Worm (Caenorhabditis elegans) whole organism, L4/young adult: ENCODE measurements around the gene mfsd-6.
A peak's percentile ranks its signal among the peaks of the same experiment; 100 is the strongest.

ENCODE experiments used
- W03F9.2 ChIP-seq: fragments of 150-350 bp; optimal IDR thresholded peaks from 2 replicates; lab custom pipeline; 2014; ENCODE audit warnings: missing biosample characterization, missing genetic modification characterization
- dao-5 ChIP-seq: sonication (generic microtip); optimal IDR thresholded peaks from 2 replicates; lab custom pipeline; 2016; ENCODE audit warnings: missing genotype, missing genetic modification characterization, moderate library complexity, missing compliant biosample characterization
- him-1 ChIP-seq: sonication (generic microtip); optimal IDR thresholded peaks from 2 replicates; lab custom pipeline; 2016; ENCODE audit warnings: missing genotype, missing genetic modification reagents, missing genetic modification characterization, missing compliant biosample characterization

The mfsd-6 gene

ce11 chrIII:7584131-7584646 lies 5.0 kb upstream of the mfsd-6 start, which contains the start of gene cup-5:
Gene cup-5, plus strand, starts transcription at chrIII:7584181.
- TF ChIP-seq him-1 (tag; lab: Kevin White, UChicago): peak; percentile 25
- no peak for TF ChIP-seq dao-5 (tag; lab: Kevin White, UChicago)
- peak; percentile 21 for TF ChIP-seq W03F9.2 (tag; lab: Kevin White, UChicago)

ce11 chrIII:7582885-7583284 lies 3.7 kb upstream of the mfsd-6 start, which contains the start of gene R13A5.10:
Gene R13A5.10, minus strand, starts transcription at chrIII:7582985.
- TF ChIP-seq him-1 (tag; lab: Kevin White, UChicago): no peak
- TF ChIP-seq dao-5 (tag; lab: Kevin White, UChicago): no peak
- TF ChIP-seq W03F9.2 (tag; lab: Kevin White, UChicago): no peak

- TF ChIP-seq W03F9.2 (tag; lab: Kevin White, UChicago) (no peak), him-1 (tag; lab: Kevin White, UChicago) (peak; percentile 48), dao-5 (tag; lab: Kevin White, UChicago) (no peak)
Observed at ce11 chrIII:7580586-7580985, 1.4 kb upstream of the mfsd-6 start.

ce11 chrIII:7572781-7573400 lies 6.3 kb downstream of the mfsd-6 start, which contains the start of the genes rpl-9 and lpd-7:
Gene rpl-9, minus strand, starts transcription at chrIII:7572831.
Gene lpd-7, plus strand, starts transcription at chrIII:7573350.
- TF ChIP-seq him-1 (tag; lab: Kevin White, UChicago): peak; percentile 59
- peak; percentile 81 for TF ChIP-seq W03F9.2 (tag; lab: Kevin White, UChicago)
- TF ChIP-seq dao-5 (tag; lab: Kevin White, UChicago): no peak

- TF ChIP-seq him-1 (tag; lab: Kevin White, UChicago) (no peak), W03F9.2 (tag; lab: Kevin White, UChicago) (no peak), dao-5 (tag; lab: Kevin White, UChicago) (no peak)
Observed at ce11 chrIII:7571726-7572125, 7.5 kb downstream of the mfsd-6 start.

- TF ChIP-seq him-1 (tag; lab: Kevin White, UChicago) (peak; percentile 78), dao-5 (tag; lab: Kevin White, UChicago) (no peak), W03F9.2 (tag; lab: Kevin White, UChicago) (peak; percentile 66)
Observed at ce11 chrIII:7570083-7570695, 9.0 kb downstream of the mfsd-6 start, which contains the start of gene R13A5.7. Gene R13A5.7, minus strand, starts transcription at chrIII:7570133.

- no peak for TF ChIP-seq dao-5 (tag; lab: Kevin White, UChicago)
Observed at ce11 chrIII:7566098-7566497, 13.1 kb downstream of the mfsd-6 start, which contains the start of gene ttr-32. Gene ttr-32, plus strand, starts transcription at chrIII:7566411.

- TF ChIP-seq dao-5 (tag; lab: Kevin White, UChicago): no peak
- no peak for TF ChIP-seq him-1 (tag; lab: Kevin White, UChicago)
- TF ChIP-seq W03F9.2 (tag; lab: Kevin White, UChicago): no peak
Observed at ce11 chrIII:7565247-7565646, 14.0 kb downstream of the mfsd-6 start, which contains the start of gene ttr-8. Gene ttr-8, minus strand, starts transcription at chrIII:7565347.

- TF ChIP-seq dao-5 (tag; lab: Kevin White, UChicago) (no peak), W03F9.2 (tag; lab: Kevin White, UChicago) (no peak), him-1 (tag; lab: Kevin White, UChicago) (no peak)
Observed at ce11 chrIII:7561872-7562271, 17.3 kb downstream of the mfsd-6 start, which contains the start of gene lgc-12. Gene lgc-12, plus strand, starts transcription at chrIII:7562172.

ce11 chrIII:7559869-7560268 lies 19.3 kb downstream of the mfsd-6 start:
- TF ChIP-seq W03F9.2 (tag; lab: Kevin White, UChicago) (no peak), him-1 (tag; lab: Kevin White, UChicago) (no peak), dao-5 (tag; lab: Kevin White, UChicago) (no peak)

ce11 chrIII:7558658-7559057 lies 20.6 kb downstream of the mfsd-6 start:
- no peak for TF ChIP-seq W03F9.2 (tag; lab: Kevin White, UChicago)
- TF ChIP-seq him-1 (tag; lab: Kevin White, UChicago): no peak
- TF ChIP-seq dao-5 (tag; lab: Kevin White, UChicago): no peak

- TF ChIP-seq dao-5 (tag; lab: Kevin White, UChicago) (no peak), W03F9.2 (tag; lab: Kevin White, UChicago) (no peak), him-1 (tag; lab: Kevin White, UChicago) (no peak)
Observed at ce11 chrIII:7557930-7558470, 21.2 kb downstream of the mfsd-6 start.

- TF ChIP-seq W03F9.2 (tag; lab: Kevin White, UChicago): no peak
- no peak for TF ChIP-seq dao-5 (tag; lab: Kevin White, UChicago)
- no peak for TF ChIP-seq him-1 (tag; lab: Kevin White, UChicago)
Observed at ce11 chrIII:7555360-7555759, 23.9 kb downstream of the mfsd-6 start, which contains the start of gene ceh-13. Gene ceh-13, plus strand, starts transcription at chrIII:7555660.
